Worm (Caenorhabditis elegans): ENCODE measurements around the gene T12G3.4.

Gene T12G3.4

ce11 chrIV:12033985-12034384, 14.1 kb upstream of the T12G3.4 start, which contains the start of gene sqst-1:
Gene sqst-1 (plus strand): TSS chrIV:12034282.
- TF ChIP-seq ccch-3 (GFP tag; optimal IDR thresholded peaks at IDR 0.05) = peak; percentile 10
- 0 out of 2 replicates have a peak, but pooled peaks have one; percentile 9 for TF ChIP-seq dox-1 (GFP tag; IDR thresholded peaks at IDR 0.05)
- TF ChIP-seq zim-3 (tag; optimal IDR thresholded peaks at IDR 0.05) = no peak
- TF ChIP-seq cebp-1 (GFP tag; IDR thresholded peaks at IDR 0.05) = peak; percentile 87
- peak; percentile 98 for TF ChIP-seq cebp-1 (tag; optimal IDR thresholded peaks at IDR 0.05)

ce11 chrIV:12034776-12035175, 13.3 kb upstream of the T12G3.4 start:
- TF ChIP-seq ama-1 (optimal IDR thresholded peaks at IDR 0.05) = peak; percentile 59
- TF ChIP-seq ama-1 (GFP tag; optimal IDR thresholded peaks at IDR 0.05) = no peak
- TF ChIP-seq lsy-27 (tag; optimal IDR thresholded peaks at IDR 0.05; ENCODE audit: borderline replicate concordance, insufficient read depth) = no peak
- TF ChIP-seq ekl-4 (GFP tag; IDR thresholded peaks at IDR 0.05) = 0 out of 2 replicates have a peak, but pooled peaks have one; percentile 12
- 0 out of 2 replicates have a peak, but pooled peaks have one; percentile 12 for TF ChIP-seq zfh-2 (GFP tag; conservative IDR thresholded peaks at IDR 0.05)
- TF ChIP-seq sea-2 (GFP tag; IDR thresholded peaks at IDR 0.05) = no peak
- TF ChIP-seq cebp-2 (GFP tag; IDR thresholded peaks at IDR 0.05) = peak; percentile 19; the same call in 1 of the 2 replicates
- TF ChIP-seq him-1 (tag; optimal IDR thresholded peaks at IDR 0.05) = no peak
- TF ChIP-seq rec-8 (tag; optimal IDR thresholded peaks at IDR 0.05) = no peak
- 0 out of 2 replicates have a peak, but pooled peaks have one; percentile 35 for TF ChIP-seq attf-6 (GFP tag; IDR thresholded peaks at IDR 0.05)

- TF ChIP-seq zfh-2 (GFP tag; conservative IDR thresholded peaks at IDR 0.05) = 0 out of 2 replicates have a peak, but pooled peaks have one; percentile 4
- no peak for TF ChIP-seq bed-2 (GFP tag; IDR thresholded peaks at IDR 0.05)
- no peak for TF ChIP-seq attf-3 (GFP tag; conservative IDR thresholded peaks at IDR 0.05)
- TF ChIP-seq lin-26 (GFP tag; IDR thresholded peaks at IDR 0.05) = 0 out of 2 replicates have a peak, but pooled peaks have one; percentile 8
- no peak for TF ChIP-seq F23B12.7 (tag; optimal IDR thresholded peaks at IDR 0.05; ENCODE audit: insufficient read depth)
These were observed 12.6 kb upstream of the T12G3.4 start for ce11 chrIV:12035422-12035821.

ce11 chrIV:12036924-12037323, 11.1 kb upstream of the T12G3.4 start:
- no peak for TF ChIP-seq chd-7 (tag; optimal IDR thresholded peaks at IDR 0.05)
- TF ChIP-seq cebp-1 (GFP tag; IDR thresholded peaks at IDR 0.05) = no peak
- TF ChIP-seq cebp-1 (tag; optimal IDR thresholded peaks at IDR 0.05) = peak; percentile 63
- no peak for TF ChIP-seq F55B11.4 (tag; optimal IDR thresholded peaks at IDR 0.05; ENCODE audit: borderline replicate concordance, insufficient read depth)
- TF ChIP-seq ceh-40 (GFP tag; IDR thresholded peaks at IDR 0.05) = no peak
- TF ChIP-seq nhr-120 (GFP tag; IDR thresholded peaks at IDR 0.05) = no peak
- no peak for TF ChIP-seq mxl-1 (tag; optimal IDR thresholded peaks at IDR 0.05)
- no peak for TF ChIP-seq Y67H2A.10 (GFP tag; conservative IDR thresholded peaks at IDR 0.05)
- TF ChIP-seq nhr-179 (tag; optimal IDR thresholded peaks at IDR 0.05) = no peak
- TF ChIP-seq aptf-2 (GFP tag; conservative IDR thresholded peaks at IDR 0.05) = no peak
- TF ChIP-seq mes-4 (tag; optimal IDR thresholded peaks at IDR 0.05) = no peak
- no peak for TF ChIP-seq Y79H2A.3 (GFP tag; conservative IDR thresholded peaks at IDR 0.05)
- TF ChIP-seq snpc-1.3 (tag; optimal IDR thresholded peaks at IDR 0.05; ENCODE audit: insufficient read depth) = no peak
- no peak for TF ChIP-seq dpff-1 (tag; optimal IDR thresholded peaks at IDR 0.05)
- no peak for TF ChIP-seq dox-1 (GFP tag; IDR thresholded peaks at IDR 0.05)
- TF ChIP-seq K11D2.4 (GFP tag; IDR thresholded peaks at IDR 0.05) = no peak
- no peak for TF ChIP-seq T26A5.8 (tag; optimal IDR thresholded peaks at IDR 0.05)
- no peak for TF ChIP-seq tlf-1 (GFP tag; optimal IDR thresholded peaks at IDR 0.05)
- peak; percentile 41 for TF ChIP-seq gei-17 (GFP tag; optimal IDR thresholded peaks at IDR 0.05)
- 0 out of 2 replicates have a peak, but pooled peaks have one; percentile 33 for TF ChIP-seq pbrm-1 (GFP tag; IDR thresholded peaks at IDR 0.05)
- TF ChIP-seq nfya-2 (GFP tag; IDR thresholded peaks at IDR 0.05) = no peak
- no peak for TF ChIP-seq atf-7 (tag; optimal IDR thresholded peaks at IDR 0.05)
- TF ChIP-seq Y56A3A.18 (GFP tag; IDR thresholded peaks at IDR 0.05) = peak; percentile 55; the same call in 1 of the 2 replicates
- peak; percentile 35 for TF ChIP-seq ZK185.1 (tag; optimal IDR thresholded peaks at IDR 0.05; ENCODE audit: poor library complexity, severe bottlenecking)
- no peak for TF ChIP-seq ceh-58 (GFP tag; IDR thresholded peaks at IDR 0.05)
- TF ChIP-seq Y53G8AR.9 (GFP tag; conservative IDR thresholded peaks at IDR 0.05) = no peak
- no peak for TF ChIP-seq nfya-1 (tag; optimal IDR thresholded peaks at IDR 0.05; ENCODE audit: borderline replicate concordance, insufficient read depth)
